Worm (Caenorhabditis elegans): Measurements from ENCODE around the gene R04B5.1.

Gene R04B5.1

ce11 chrV:10103811-10104210, 25.7 kb upstream of the R04B5.1 start (continued):
- TF ChIP-seq Y75B8A.6 (GFP tag; IDR thresholded peaks at IDR 0.05) (no peak), daf-19 (GFP tag; conservative IDR thresholded peaks at IDR 0.05) (no peak), dpl-1 (GFP tag; optimal IDR thresholded peaks at IDR 0.05) (no peak), attf-4 (tag; optimal IDR thresholded peaks at IDR 0.05) (no peak), lin-1 (GFP tag; IDR thresholded peaks at IDR 0.05) (no peak), nhr-76 (tag; optimal IDR thresholded peaks at IDR 0.05) (no peak), sdz-12 (GFP tag; optimal IDR thresholded peaks at IDR 0.05) (no peak), nhr-42 (GFP tag; IDR thresholded peaks at IDR 0.05) (no peak), aly-2 (tag; optimal IDR thresholded peaks at IDR 0.05) (no peak), egl-43 (GFP tag; IDR thresholded peaks at IDR 0.05) (no peak), dve-1 (tag; optimal IDR thresholded peaks at IDR 0.05; ENCODE audit: insufficient read depth) (peak; percentile 29), zag-1 (tag; optimal IDR thresholded peaks at IDR 0.05) (no peak), ama-1 (optimal IDR thresholded peaks at IDR 0.05) (no peak), daf-16 (GFP tag; optimal IDR thresholded peaks at IDR 0.05) (no peak), daf-16 (tag; optimal IDR thresholded peaks at IDR 0.05) (peak; percentile 48), nhr-10 (tag; optimal IDR thresholded peaks at IDR 0.05) (no peak), mdl-1 (tag; optimal IDR thresholded peaks at IDR 0.05) (no peak), tag-97 (GFP tag; IDR thresholded peaks at IDR 0.05) (no peak), vab-7 (GFP tag; IDR thresholded peaks at IDR 0.05) (no peak), lin-39 (tag; optimal IDR thresholded peaks at IDR 0.05) (no peak), lin-15B (tag; optimal IDR thresholded peaks at IDR 0.05) (no peak), lin-29 (GFP tag; IDR thresholded peaks at IDR 0.05) (no peak), pha-4 (GFP tag; IDR thresholded peaks at IDR 0.05) (no peak), pha-4 (tag; optimal IDR thresholded peaks at IDR 0.05) (no peak), mep-1 (tag; optimal IDR thresholded peaks at IDR 0.05) (peak; percentile 38), spr-1 (tag; optimal IDR thresholded peaks at IDR 0.05) (no peak), dmd-6 (GFP tag; IDR thresholded peaks at IDR 0.05) (0 out of 2 replicates have a peak, but pooled peaks have one; percentile 23), aha-1 (tag) (peak; percentile 87), zfp-2 (tag; optimal IDR thresholded peaks at IDR 0.05) (no peak), fos-1 (tag; optimal IDR thresholded peaks at IDR 0.05) (no peak), ceh-82 (tag; optimal IDR thresholded peaks at IDR 0.05) (no peak), snpc-1.2 (GFP tag; IDR thresholded peaks at IDR 0.05) (no peak), nhr-6 (tag; optimal IDR thresholded peaks at IDR 0.05) (no peak), ZK337.2 (GFP tag; IDR thresholded peaks at IDR 0.05) (no peak), hlh-30 (tag; optimal IDR thresholded peaks at IDR 0.05; ENCODE audit: insufficient read depth) (no peak), hlh-11 (tag; optimal IDR thresholded peaks at IDR 0.05) (no peak), F44E2.7 (GFP tag; IDR thresholded peaks at IDR 0.05) (no peak), nhr-41 (GFP tag; IDR thresholded peaks at IDR 0.05) (no peak)

ce11 chrV:10101916-10102315, 23.8 kb upstream of the R04B5.1 start, which contains the start of gene C08B6.14:
C08B6.14 (minus strand) TSS chrV:10102016.
- TF ChIP-seq F26F4.8 (GFP tag; conservative IDR thresholded peaks at IDR 0.05) (0 out of 2 replicates have a peak, but pooled peaks have one; percentile 24), set-16 (GFP tag; IDR thresholded peaks at IDR 0.05) (no peak)

DNA sequence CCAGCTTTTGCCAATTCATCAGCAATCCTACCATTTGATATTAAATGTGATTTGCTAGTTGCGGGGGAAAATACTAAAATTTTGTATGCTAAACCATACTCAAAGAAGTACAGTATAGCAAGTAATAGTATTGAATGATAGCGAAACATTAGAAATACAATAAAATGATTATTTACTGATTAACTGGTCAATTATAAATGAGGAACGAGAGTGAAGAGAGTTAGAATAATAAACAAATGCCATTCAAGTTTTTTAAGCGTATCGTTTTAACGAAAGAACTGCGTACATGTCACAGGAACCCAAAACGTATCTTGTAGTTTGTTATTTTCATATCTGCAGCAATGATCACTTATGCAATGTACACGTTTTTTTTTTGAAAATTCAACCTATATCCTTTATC, 20.3 kb upstream of the R04B5.1 start, which contains the start of gene ugt-47:
Gene ugt-47, minus strand, starts transcription at position 169 of the 400 bp plus-strand sequence.
- TF ChIP-seq nhr-48 (tag; optimal IDR thresholded peaks at IDR 0.05): peak; percentile 48
- peak; percentile 78 for TF ChIP-seq nhr-28 (tag; optimal IDR thresholded peaks at IDR 0.05)
- TF ChIP-seq hlh-11 (tag; optimal IDR thresholded peaks at IDR 0.05): peak; percentile 51
- 0 out of 2 replicates have a peak, but pooled peaks have one; percentile 21 for TF ChIP-seq php-3 (GFP tag; IDR thresholded peaks at IDR 0.05)
- TF ChIP-seq unc-62 (GFP tag; optimal IDR thresholded peaks at IDR 0.05 in 1 of 2): peak in 1 of 2 experiments; percentile 14
- no peak for TF ChIP-seq unc-62 (tag; optimal IDR thresholded peaks at IDR 0.05)
- no peak for TF ChIP-seq lim-7 (GFP tag; IDR thresholded peaks at IDR 0.05)
- peak; percentile 82 for TF ChIP-seq dmd-6 (GFP tag; IDR thresholded peaks at IDR 0.05)
- no peak for TF ChIP-seq nhr-76 (tag; optimal IDR thresholded peaks at IDR 0.05)
- peak; percentile 56 for TF ChIP-seq dve-1 (tag; optimal IDR thresholded peaks at IDR 0.05; ENCODE audit: insufficient read depth)
- TF ChIP-seq daf-16 (GFP tag; optimal IDR thresholded peaks at IDR 0.05): peak in 1 of 2 experiments; percentile 21
- peak; percentile 58 for TF ChIP-seq daf-16 (tag; optimal IDR thresholded peaks at IDR 0.05)
- TF ChIP-seq daf-8 (GFP tag; IDR thresholded peaks at IDR 0.05): no peak

All from whole organism, L4 larva.